Fruit fly (Drosophila melanogaster): Measurements from ENCODE around the gene Rubicon.

Gene Rubicon

DNA sequence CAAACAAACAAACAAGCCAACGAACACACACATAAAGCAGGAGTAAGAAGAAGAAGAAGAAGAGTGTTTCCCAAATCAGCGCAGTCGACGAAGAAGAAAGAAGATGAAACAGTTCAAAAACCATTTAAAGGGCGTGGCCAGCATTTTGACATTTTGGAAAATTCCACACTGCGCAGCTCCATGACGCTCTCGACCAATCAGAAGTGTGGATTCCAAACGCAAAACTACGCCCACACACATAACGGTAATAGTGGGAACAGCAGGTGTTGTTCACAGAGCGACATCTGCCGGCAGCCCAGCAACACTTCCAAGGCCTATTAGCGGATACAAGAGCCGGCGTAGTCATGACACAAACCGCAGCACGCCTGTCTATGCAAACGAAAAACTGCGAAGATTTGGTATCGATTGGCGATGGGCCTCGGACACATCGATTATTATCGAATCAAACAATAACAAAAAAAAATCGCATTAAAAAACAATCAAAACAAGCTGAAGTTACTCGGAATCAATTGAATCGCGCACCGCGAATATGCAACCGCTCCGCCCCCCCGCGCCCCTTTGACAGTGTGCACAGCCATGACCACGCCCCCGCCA is at the start of gene Rubicon:
Gene Rubicon (plus strand): TSS at position 433 of the 594 bp plus-strand sequence.
- TF ChIP-seq Hnf4 (GFP tag; optimal IDR thresholded peaks at IDR 0.05): no peak
- no peak for TF ChIP-seq dmrt93B (GFP tag; optimal IDR thresholded peaks at IDR 0.05)
- peak; percentile 95 for TF ChIP-seq Myc (optimal IDR thresholded peaks at IDR 0.05)
- no peak for TF ChIP-seq dsf (GFP tag; optimal IDR thresholded peaks at IDR 0.05; ENCODE audit: borderline replicate concordance)
- TF ChIP-seq Sp1 (GFP tag; optimal IDR thresholded peaks at IDR 0.05): peak; percentile 24
- no peak for TF ChIP-seq psq (GFP tag; optimal IDR thresholded peaks at IDR 0.05)
- TF ChIP-seq HLH106 (tag; optimal IDR thresholded peaks at IDR 0.05): peak; percentile 32
- peak; percentile 3 for TF ChIP-seq CG9705 (GFP tag; optimal IDR thresholded peaks at IDR 0.05)
- peak; percentile 19 for TF ChIP-seq rgr (GFP tag; optimal IDR thresholded peaks at IDR 0.05)
- no peak for TF ChIP-seq sv (GFP tag; optimal IDR thresholded peaks at IDR 0.05)
- peak; percentile 16 for TF ChIP-seq jim (GFP tag; optimal IDR thresholded peaks at IDR 0.05)
- TF ChIP-seq h (GFP tag; optimal IDR thresholded peaks at IDR 0.05): peak; percentile 0
- no peak for TF ChIP-seq Rel (GFP tag; optimal IDR thresholded peaks at IDR 0.05)
- TF ChIP-seq Rel (tag; optimal IDR thresholded peaks at IDR 0.05): no peak

DNA sequence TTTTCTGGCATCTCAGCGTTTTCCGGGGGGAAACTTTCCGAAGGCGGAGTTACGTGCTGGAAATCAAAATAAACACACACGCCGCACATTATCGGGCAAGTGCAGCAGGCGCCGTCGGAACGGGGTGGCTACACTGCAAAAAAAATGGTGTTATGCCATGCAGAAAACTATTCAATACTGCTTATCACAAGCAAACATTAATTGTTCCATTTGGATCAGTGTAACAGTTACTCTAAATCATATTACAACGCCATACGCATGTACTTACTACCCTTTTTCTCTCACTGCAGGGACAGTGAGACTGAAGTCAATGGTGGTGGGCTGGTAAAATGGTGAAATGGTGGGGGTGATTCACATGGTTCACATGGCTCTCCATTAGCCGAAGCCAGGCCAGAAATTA is 49.7 kb upstream of the Rubicon start:
- no peak for TF ChIP-seq sage (GFP tag; optimal IDR thresholded peaks at IDR 0.05)
- no peak for TF ChIP-seq Jra (GFP tag; optimal IDR thresholded peaks at IDR 0.05)
- TF ChIP-seq psq (GFP tag; optimal IDR thresholded peaks at IDR 0.05): no peak
- peak in 1 of 2 experiments; percentile 47 for TF ChIP-seq foxo (GFP tag; optimal IDR thresholded peaks at IDR 0.05)
- no peak for TF ChIP-seq dmrt93B (GFP tag; optimal IDR thresholded peaks at IDR 0.05)
- peak; percentile 32 for TF ChIP-seq fru (GFP tag; optimal IDR thresholded peaks at IDR 0.05)
- no peak for TF ChIP-seq jim (GFP tag; optimal IDR thresholded peaks at IDR 0.05)
- TF ChIP-seq sv (GFP tag; optimal IDR thresholded peaks at IDR 0.05): peak; percentile 16
- TF ChIP-seq Hnf4 (GFP tag; optimal IDR thresholded peaks at IDR 0.05): no peak

dm6 chrX:8634789-8635188 is 42.1 kb upstream of the Rubicon start:
- TF ChIP-seq N (GFP tag; optimal IDR thresholded peaks at IDR 0.05): no peak
- TF ChIP-seq pan (optimal IDR thresholded peaks at IDR 0.05): no peak
- TF ChIP-seq lola (GFP tag; optimal IDR thresholded peaks at IDR 0.05): no peak
- TF ChIP-seq Dfd (GFP tag; optimal IDR thresholded peaks at IDR 0.05): no peak

DNA sequence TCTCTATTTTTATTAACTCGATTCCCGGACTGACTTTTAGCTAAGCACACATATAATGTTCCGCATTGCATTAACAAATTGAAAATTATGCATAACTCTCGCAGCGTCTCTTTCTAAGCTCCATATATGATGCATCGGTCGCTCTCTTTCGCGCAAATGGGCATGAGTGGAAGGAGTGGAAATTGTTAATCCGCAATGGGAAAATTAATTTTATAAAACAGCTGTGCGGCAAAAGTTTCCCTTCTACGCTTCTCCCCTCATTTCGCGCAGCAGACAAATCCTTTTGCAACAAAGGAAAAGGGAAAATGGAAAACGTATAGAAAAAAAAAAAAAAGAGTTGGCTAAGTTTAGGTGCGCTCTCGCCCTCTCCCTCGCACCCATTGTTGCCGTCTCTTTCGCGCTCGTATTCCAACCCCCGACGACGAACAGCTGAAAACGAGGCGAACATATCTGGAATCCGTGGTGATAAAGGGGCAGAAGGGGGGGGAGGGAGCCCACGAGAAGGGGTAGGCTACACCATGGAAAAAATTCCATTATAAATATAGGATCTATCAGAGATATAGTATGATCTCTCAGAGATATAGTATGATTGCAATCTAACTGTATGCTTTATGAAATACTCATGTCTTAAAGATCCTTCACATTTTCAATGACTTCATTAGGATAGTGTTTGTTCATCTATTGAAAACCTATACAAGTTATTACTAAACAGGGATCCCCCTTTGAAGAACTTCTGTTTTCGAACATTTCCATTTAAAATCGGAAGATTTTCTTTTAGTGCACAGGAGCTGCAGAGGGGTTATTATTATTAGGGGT is 40.5 kb upstream of the Rubicon start:
- no peak for TF ChIP-seq br (GFP tag; optimal IDR thresholded peaks at IDR 0.05)
- TF ChIP-seq Dfd (GFP tag; optimal IDR thresholded peaks at IDR 0.05): no peak
- no peak for TF ChIP-seq sage (GFP tag; optimal IDR thresholded peaks at IDR 0.05)
- TF ChIP-seq Jra (GFP tag; optimal IDR thresholded peaks at IDR 0.05): no peak

DNA sequence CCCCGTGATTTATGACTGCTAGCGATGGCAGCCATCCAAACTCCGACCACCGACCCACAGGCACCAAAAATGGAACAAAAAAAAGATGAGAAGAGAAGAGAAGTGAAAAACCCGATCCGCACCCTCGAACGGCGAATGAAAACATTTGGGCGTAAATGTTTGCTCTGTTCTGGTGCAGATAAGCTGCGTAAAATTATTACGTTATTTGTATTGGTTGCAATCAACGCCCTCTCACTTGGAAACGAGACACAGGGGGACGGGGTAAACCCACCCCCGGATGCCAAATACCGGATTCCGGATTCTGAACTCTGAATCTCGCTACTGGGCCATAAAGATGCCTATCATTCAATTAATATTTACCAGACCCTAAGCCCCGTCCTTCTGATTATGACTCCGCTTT is 39.9 kb upstream of the Rubicon start:
- no peak for TF ChIP-seq rgr (GFP tag; optimal IDR thresholded peaks at IDR 0.05)

DNA sequence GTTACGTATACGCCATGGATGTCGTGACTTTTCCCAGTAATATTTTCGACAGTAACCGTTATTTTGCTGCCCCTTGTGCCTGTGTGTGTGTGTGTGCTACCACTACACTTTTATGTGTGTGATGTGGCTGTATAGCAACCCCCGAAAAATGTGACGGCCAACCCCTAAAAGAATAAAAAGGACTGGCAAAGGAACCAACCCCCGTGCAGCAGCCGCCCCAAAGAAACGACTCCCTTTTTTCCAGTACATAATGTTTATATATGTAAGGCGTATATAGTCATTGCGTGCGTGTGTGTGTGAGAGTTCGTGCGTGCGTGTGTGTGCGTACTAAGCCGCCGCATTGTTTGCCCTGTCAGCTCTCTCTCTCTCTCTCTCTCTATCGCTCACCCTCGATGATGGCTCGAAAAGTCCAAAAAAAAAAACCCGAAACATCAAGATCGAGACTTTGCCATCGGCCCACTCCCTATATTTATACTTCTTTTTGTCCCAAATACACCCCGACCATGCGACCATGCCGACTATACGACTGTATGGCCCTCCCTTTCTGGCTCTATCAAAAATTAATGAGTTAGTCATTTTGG is 36.1 kb upstream of the Rubicon start:
- TF ChIP-seq Dfd (GFP tag; optimal IDR thresholded peaks at IDR 0.05) (peak; percentile 4), psq (GFP tag; optimal IDR thresholded peaks at IDR 0.05) (no peak)

dm6 chrX:8650631-8651133 is 26.2 kb upstream of the Rubicon start, which contains the start of gene oc:
Gene oc, minus strand, starts transcription at chrX:8650681.
- TF ChIP-seq Hnf4 (GFP tag; optimal IDR thresholded peaks at IDR 0.05): peak; percentile 6
- TF ChIP-seq h (GFP tag; optimal IDR thresholded peaks at IDR 0.05): peak; percentile 21
- TF ChIP-seq fru (GFP tag; optimal IDR thresholded peaks at IDR 0.05): peak; percentile 26
- TF ChIP-seq Vsx2 (GFP tag; optimal IDR thresholded peaks at IDR 0.05; ENCODE audit: partially characterized antibody): peak; percentile 44
- peak; percentile 61 for TF ChIP-seq Dif (GFP tag; optimal IDR thresholded peaks at IDR 0.05; ENCODE audit: partially characterized antibody)
- peak; percentile 22 for TF ChIP-seq Hr83 (GFP tag; optimal IDR thresholded peaks at IDR 0.05; ENCODE audit: poor library complexity, severe bottlenecking)
- TF ChIP-seq Mio (GFP tag; optimal IDR thresholded peaks at IDR 0.05): no peak
- peak; percentile 60 for TF ChIP-seq Sp1 (GFP tag; optimal IDR thresholded peaks at IDR 0.05)
- peak; percentile 82 for TF ChIP-seq N (GFP tag; optimal IDR thresholded peaks at IDR 0.05)
- TF ChIP-seq psq (GFP tag; optimal IDR thresholded peaks at IDR 0.05): peak; percentile 50
- no peak for TF ChIP-seq jim (GFP tag; optimal IDR thresholded peaks at IDR 0.05)
- no peak for TF ChIP-seq Dfd (GFP tag; optimal IDR thresholded peaks at IDR 0.05)
- no peak for TF ChIP-seq CG32264 (GFP tag; optimal IDR thresholded peaks at IDR 0.05)
- TF ChIP-seq foxo (GFP tag; optimal IDR thresholded peaks at IDR 0.05): no peak
- TF ChIP-seq Abd-B (GFP tag; optimal IDR thresholded peaks at IDR 0.05): peak; percentile 28
- TF ChIP-seq pan (optimal IDR thresholded peaks at IDR 0.05): no peak
